Fruit fly (Drosophila melanogaster) whole organism, wandering third instar larva: ENCODE data around the gene CG46270.
A peak's percentile ranks its signal among the peaks of the same experiment; 100 is the strongest.

Experiments
- Dif ChIP-seq: fragments of 200-275, 200-300 bp; sonication (Bioruptor generic); optimal IDR thresholded peaks from 2 replicates; lab custom pipeline; 2018; ENCODE audit warnings: missing biosample characterization, missing genetic modification characterization; ENCODE audit not compliant: partially characterized antibody
- Hr78 ChIP-seq: fragments of >200 bp; optimal IDR thresholded peaks from 2 replicates; lab custom pipeline; 2017; ENCODE audit warnings: missing biosample characterization, missing genetic modification characterization
- Hr83 ChIP-seq: fragments of 200-300 bp; sonication (Bioruptor generic); optimal IDR thresholded peaks from 2 replicates; lab custom pipeline; 2016; ENCODE audit warnings: missing biosample characterization, mild to moderate bottlenecking, missing genetic modification characterization, moderate library complexity; ENCODE audit not compliant: poor library complexity, severe bottlenecking
- Jra ChIP-seq: sonication (Bioruptor generic); optimal IDR thresholded peaks from 2 replicates; lab custom pipeline; 2016; ENCODE audit warnings: missing biosample characterization, missing genetic modification characterization
- N ChIP-seq: fragments of >200 bp; optimal IDR thresholded peaks from 2 replicates; lab custom pipeline; 2018; ENCODE audit warnings: missing biosample characterization, missing external identifiers, missing genetic modification characterization
- br ChIP-seq: fragments of 200-800 bp; sonication (Bioruptor generic); optimal IDR thresholded peaks from 2 replicates; lab custom pipeline; 2016; ENCODE audit warnings: missing biosample characterization, missing genetic modification characterization
- dsf ChIP-seq: sonication (Bioruptor generic); optimal IDR thresholded peaks from 2 replicates; lab custom pipeline; 2016; ENCODE audit warnings: missing biosample characterization, missing genetic modification characterization, borderline replicate concordance
- pan ChIP-seq: fragments of >200 bp; optimal IDR thresholded peaks from 2 replicates; lab custom pipeline; 2017
- psq ChIP-seq: fragments of 200-800 bp; sonication (Bioruptor generic); optimal IDR thresholded peaks from 3 replicates; lab custom pipeline; 2017; ENCODE audit warnings: missing biosample characterization, mild to moderate bottlenecking, missing genetic modification characterization, moderate library complexity
- rgr ChIP-seq: fragments of 200-800 bp; sonication (Bioruptor generic); optimal IDR thresholded peaks from 3 replicates; lab custom pipeline; 2016; ENCODE audit warnings: missing biosample characterization, mild to moderate bottlenecking, missing genetic modification characterization
- sv ChIP-seq: fragments of 200-800 bp; sonication (Bioruptor generic); optimal IDR thresholded peaks from 3 replicates; lab custom pipeline; 2016; ENCODE audit warnings: missing biosample characterization, missing genetic modification characterization
- tai ChIP-seq: sonication (Bioruptor generic); optimal IDR thresholded peaks from 2 replicates; lab custom pipeline; 2016; ENCODE audit warnings: missing biosample characterization, missing genetic modification characterization

- TF ChIP-seq br (GFP tag; lab: Kevin White, UChicago) (peak; percentile 54), psq (GFP tag; lab: Kevin White, UChicago) (peak; percentile 28), rgr (GFP tag; lab: Kevin White, UChicago) (peak; percentile 65), tai (GFP tag; lab: Kevin White, UChicago) (no peak), Hr78 (GFP tag; lab: Kevin White, UChicago) (no peak), Hr83 (GFP tag; lab: Kevin White, UChicago) (peak; percentile 75), pan (lab: Kevin White, UChicago) (no peak), sv (peak; percentile 61), Dif (GFP tag; lab: Kevin White, UChicago) (no peak), Jra (GFP tag; lab: Kevin White, UChicago) (no peak), N (GFP tag; lab: Kevin White, UChicago) (no peak), dsf (no peak)
These were observed 12.3 kb downstream of the CG46270 start, which contains the start of gene CG6345 for dm6 chr3R:10415923-10416322.
